Worm (Caenorhabditis elegans) whole organism, young adult: ENCODE measurements around the gene Y24D9B.1.

Source experiments
- him-1 ChIP-seq: sonication (generic microtip); optimal IDR thresholded peaks from 2 replicates; lab custom pipeline; 2016; ENCODE audit warnings: missing genotype, missing genetic modification reagents, missing genetic modification characterization, missing compliant biosample characterization
- hlh-12 ChIP-seq: sonication (generic microtip); optimal IDR thresholded peaks from 2 replicates; lab custom pipeline; 2016; ENCODE audit warnings: missing genetic modification characterization, missing compliant biosample characterization
- hrde-1 ChIP-seq: sonication (generic microtip); optimal IDR thresholded peaks from 2 replicates; lab custom pipeline; 2016; ENCODE audit warnings: missing genetic modification characterization, mild to moderate bottlenecking, missing compliant biosample characterization, moderate library complexity, missing genotype, missing genetic modification reagents, borderline replicate concordance
- lin-54 ChIP-seq: fragments of 200-800 bp; sonication (Bioruptor generic); optimal IDR thresholded peaks from 2 replicates; lab custom pipeline; 2018; ENCODE audit warnings: mild to moderate bottlenecking, missing genetic modification characterization, missing compliant biosample characterization
- snpc-3.4 ChIP-seq: sonication (generic microtip); optimal IDR thresholded peaks from 2 replicates; lab custom pipeline; 2017; ENCODE audit warnings: missing genetic modification characterization, mild to moderate bottlenecking, missing compliant biosample characterization, antibody characterized with exemption, moderate library complexity, missing genotype, missing genetic modification reagents
- unc-130 ChIP-seq: sonication (generic microtip); optimal IDR thresholded peaks from 2 replicates; lab custom pipeline; 2016; ENCODE audit warnings: missing genetic modification reagents, missing genetic modification characterization, missing compliant biosample characterization

DNA sequence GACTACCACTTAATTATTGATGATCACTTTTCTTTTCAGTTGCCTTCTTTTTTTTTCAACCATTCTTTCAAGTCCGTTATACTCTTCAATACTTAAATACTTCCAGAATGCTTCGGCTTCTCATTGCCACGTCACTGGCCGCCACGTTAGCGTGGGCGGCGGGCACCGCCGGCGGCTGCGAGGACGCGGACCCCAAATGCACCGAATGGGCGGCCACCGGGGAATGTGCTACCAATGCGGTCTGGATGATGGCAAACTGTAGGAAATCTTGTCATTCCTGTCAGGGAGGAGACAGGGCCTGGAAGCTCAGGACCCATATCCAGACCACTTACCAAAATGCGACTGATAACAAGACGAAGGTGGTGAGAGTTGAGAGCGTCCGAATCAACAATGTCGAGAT is 16.0 kb upstream of the Y24D9B.1 start, which contains the start of gene lgc-22:
- TF ChIP-seq unc-130 (GFP tag; lab: Kevin White, UChicago) (no peak), hlh-12 (tag; lab: Kevin White, UChicago) (no peak), hrde-1 (no peak), him-1 (tag; lab: Kevin White, UChicago) (no peak), lin-54 (GFP tag; lab: Kevin White, UChicago) (no peak), snpc-3.4 (tag; lab: Kevin White, UChicago) (no peak)
